Fruit fly (Drosophila melanogaster) S2 (cell line): ENCODE data around the gene CG13131.

Experiments used
- CG8478 ChIP-seq: fragments of >200 bp; optimal IDR thresholded peaks from 2 replicates; lab custom pipeline; 2018
- CTCF ChIP-seq, 2 experiments: fragments of >200 bp; optimal IDR thresholded peaks; 2 replicates each; lab custom pipeline; 2018

CG13131 gene

dm6 chr2L:10017363-10017762 lies at the start of gene CG13131:
CG13131 (minus strand) TSS chr2L:10017463.
- no peak for TF ChIP-seq CG8478 (lab: Kevin White, UChicago)
- TF ChIP-seq CTCF (optimal IDR thresholded peaks at IDR 0.05; lab: Kevin White, UChicago), result no peak

- TF ChIP-seq CTCF (optimal IDR thresholded peaks at IDR 0.05; lab: Kevin White, UChicago) (no peak), CG8478 (lab: Kevin White, UChicago) (no peak)
Measured at dm6 chr2L:10064754-10065153, 47.5 kb upstream of the CG13131 start.

- no peak for TF ChIP-seq CG8478 (lab: Kevin White, UChicago)
- TF ChIP-seq CTCF (optimal IDR thresholded peaks at IDR 0.05; lab: Kevin White, UChicago), result no peak
Measured at dm6 chr2L:10061276-10061675, 44.0 kb upstream of the CG13131 start.

dm6 chr2L:10060516-10060915 lies 43.3 kb upstream of the CG13131 start, which contains the start of gene Spn31A:
Spn31A (plus strand) TSS chr2L:10060816.
- TF ChIP-seq CTCF (optimal IDR thresholded peaks at IDR 0.05; lab: Kevin White, UChicago), result no peak
- no peak for TF ChIP-seq CG8478 (lab: Kevin White, UChicago)

dm6 chr2L:10057236-10057635 lies 40.0 kb upstream of the CG13131 start:
- no peak for TF ChIP-seq CTCF (optimal IDR thresholded peaks at IDR 0.05; lab: Kevin White, UChicago)
- no peak for TF ChIP-seq CG8478 (lab: Kevin White, UChicago)

- TF ChIP-seq CTCF (optimal IDR thresholded peaks at IDR 0.05; lab: Kevin White, UChicago) (peak in 1 of 2 experiments; percentile 17), CG8478 (lab: Kevin White, UChicago) (no peak)
Measured at dm6 chr2L:10056705-10057104, 39.4 kb upstream of the CG13131 start, which contains the start of gene Pen. Pen (plus strand) TSS chr2L:10056900.

- TF ChIP-seq CG8478 (lab: Kevin White, UChicago) (no peak), CTCF (optimal IDR thresholded peaks at IDR 0.05; lab: Kevin White, UChicago) (peak; percentile 59 to 63)
Measured at dm6 chr2L:10053583-10054263, 36.5 kb upstream of the CG13131 start, which contains the start of gene Cpr31A. Cpr31A (plus strand) TSS chr2L:10054213.

dm6 chr2L:10049280-10049679 lies 32.0 kb upstream of the CG13131 start, which contains the start of gene CG33301:
CG33301 (plus strand) TSS chr2L:10049580.
- TF ChIP-seq CTCF (optimal IDR thresholded peaks at IDR 0.05; lab: Kevin White, UChicago) (no peak), CG8478 (lab: Kevin White, UChicago) (no peak)

dm6 chr2L:10035786-10036364 lies 18.6 kb upstream of the CG13131 start:
- TF ChIP-seq CTCF (optimal IDR thresholded peaks at IDR 0.05; lab: Kevin White, UChicago) (no peak), CG8478 (lab: Kevin White, UChicago) (no peak)

- TF ChIP-seq CG8478 (lab: Kevin White, UChicago), result no peak
- peak; percentile 55 to 69 for TF ChIP-seq CTCF (optimal IDR thresholded peaks at IDR 0.05; lab: Kevin White, UChicago)
Measured at dm6 chr2L:10033410-10033809, 16.1 kb upstream of the CG13131 start.

dm6 chr2L:10032415-10032814 lies 15.2 kb upstream of the CG13131 start, which contains the start of gene obst-B:
obst-B (plus strand) TSS chr2L:10032690.
- TF ChIP-seq CG8478 (lab: Kevin White, UChicago) (no peak), CTCF (optimal IDR thresholded peaks at IDR 0.05; lab: Kevin White, UChicago) (no peak)

dm6 chr2L:10026376-10026775 lies 9.1 kb upstream of the CG13131 start, which contains the start of gene CG13127:
CG13127 (plus strand) TSS chr2L:10026676.
- TF ChIP-seq CTCF (optimal IDR thresholded peaks at IDR 0.05; lab: Kevin White, UChicago), result no peak
- no peak for TF ChIP-seq CG8478 (lab: Kevin White, UChicago)

- TF ChIP-seq CG8478 (lab: Kevin White, UChicago) (no peak), CTCF (optimal IDR thresholded peaks at IDR 0.05; lab: Kevin White, UChicago) (no peak)
Measured at dm6 chr2L:10009800-10010658, 7.2 kb downstream of the CG13131 start.

dm6 chr2L:10009293-10009695 lies 8.0 kb downstream of the CG13131 start, which contains the start of gene Trp1:
Trp1 (plus strand) TSS chr2L:10009381.
- TF ChIP-seq CTCF (optimal IDR thresholded peaks at IDR 0.05; lab: Kevin White, UChicago), result peak in 1 of 2 experiments; percentile 43
- TF ChIP-seq CG8478 (lab: Kevin White, UChicago), result no peak
